Worm (Caenorhabditis elegans) whole organism, young adult: ENCODE data around the gene C08F8.3.
A peak's percentile ranks its signal among the peaks of the same experiment; 100 is the strongest.

Experiments used
- B0035.1 ChIP-seq: sonication (generic microtip); optimal IDR thresholded peaks from 2 replicates; lab custom pipeline; 2016; ENCODE audit warnings: missing genetic modification characterization, mild to moderate bottlenecking, missing compliant biosample characterization, missing genotype, missing genetic modification reagents
- C17E4.6 ChIP-seq: fragments of 200-800 bp; sonication (Bioruptor generic); IDR thresholded peaks from 2 replicates; pipeline ENCODE4 v1.3.6; 2022; ENCODE audit warnings: missing genetic modification reagents, missing genetic modification characterization, missing compliant biosample characterization
- D2030.7 ChIP-seq: fragments of 200-800 bp; sonication (Bioruptor generic); IDR thresholded peaks from 2 replicates; pipeline ENCODE4 v1.3.6; 2022; ENCODE audit warnings: missing genetic modification reagents, missing genetic modification characterization, missing compliant biosample characterization
- F10E7.11 ChIP-seq: sonication (generic microtip); optimal IDR thresholded peaks from 2 replicates; lab custom pipeline; 2017; ENCODE audit warnings: mild to moderate bottlenecking, missing genetic modification characterization, moderate library complexity, missing compliant biosample characterization
- F22D6.2 ChIP-seq: sonication (generic microtip); optimal IDR thresholded peaks from 2 replicates; lab custom pipeline; 2016; ENCODE audit warnings: mild to moderate bottlenecking, missing genetic modification characterization, missing compliant biosample characterization
- F37B4.10 ChIP-seq: fragments of 200-800 bp; sonication (Bioruptor generic); IDR thresholded peaks from 2 replicates; pipeline ENCODE4 v1.3.6; 2022; ENCODE audit warnings: missing genetic modification characterization, missing compliant biosample characterization
- F39B2.1 ChIP-seq: fragments of 200-800 bp; sonication (Bioruptor generic); IDR thresholded peaks from 2 replicates; pipeline ENCODE4 v1.3.6; 2022; ENCODE audit warnings: missing genetic modification reagents, missing genetic modification characterization, missing compliant biosample characterization
- F52B5.7 ChIP-seq: sonication (generic microtip); optimal IDR thresholded peaks from 2 replicates; lab custom pipeline; 2016; ENCODE audit warnings: mild to moderate bottlenecking, missing genetic modification characterization, missing compliant biosample characterization
- F57A8.1 ChIP-seq: fragments of 200-800 bp; sonication (Bioruptor generic); optimal IDR thresholded peaks from 2 replicates; lab custom pipeline; 2018; ENCODE audit warnings: mild to moderate bottlenecking, missing genetic modification characterization, moderate library complexity, missing compliant biosample characterization
- T26A5.8 ChIP-seq: sonication (generic microtip); optimal IDR thresholded peaks from 2 replicates; lab custom pipeline; 2016; ENCODE audit warnings: missing genetic modification characterization, missing compliant biosample characterization
- Y56A3A.18 ChIP-seq: fragments of 200-800 bp; sonication (Bioruptor generic); IDR thresholded peaks from 2 replicates; pipeline ENCODE4 v1.3.6; 2022; ENCODE audit warnings: missing genetic modification reagents, missing genetic modification characterization, missing compliant biosample characterization
- Y95B8A.8 ChIP-seq: fragments of 200-800 bp; sonication (Bioruptor generic); IDR thresholded peaks from 2 replicates; pipeline ENCODE4 v1.3.6; 2022; ENCODE audit warnings: missing genetic modification reagents, missing genetic modification characterization, missing compliant biosample characterization
- akir-1 ChIP-seq: fragments of 200-800 bp; sonication (Bioruptor generic); optimal IDR thresholded peaks from 2 replicates; lab custom pipeline; 2018; ENCODE audit warnings: mild to moderate bottlenecking, missing genetic modification characterization, moderate library complexity, missing compliant biosample characterization
- ama-1 ChIP-seq, 3 experiments: fragments of 150-350 bp in 1 of 3; sonication (generic microtip) in 2 of 3; optimal IDR thresholded peaks; 2 replicates each; lab custom pipeline; 2014 to 2018; ENCODE audit warnings: missing biosample characterization in 2 of 3, missing genetic modification characterization in 2 of 3, missing genetic modification reagents in 2 of 3
- aptf-3 ChIP-seq: fragments of 200-800 bp; sonication (Bioruptor generic); IDR thresholded peaks from 2 replicates; pipeline ENCODE4 v1.3.6; 2022; ENCODE audit warnings: missing genetic modification characterization, missing compliant biosample characterization
- attf-3 ChIP-seq: fragments of 200-800 bp; sonication (Bioruptor generic); conservative IDR thresholded peaks from 2 replicates; pipeline ENCODE4 v1.3.6; 2022; ENCODE audit warnings: missing genetic modification reagents, missing genetic modification characterization, missing compliant biosample characterization
- attf-6 ChIP-seq: fragments of 200-800 bp; sonication (Bioruptor generic); IDR thresholded peaks from 2 replicates; pipeline ENCODE4 v1.3.6; 2022; ENCODE audit warnings: missing genetic modification reagents, missing genetic modification characterization, missing compliant biosample characterization
- ccch-3 ChIP-seq: fragments of 200-800 bp; sonication (Bioruptor generic); optimal IDR thresholded peaks from 2 replicates; lab custom pipeline; 2018; ENCODE audit warnings: mild to moderate bottlenecking, missing genetic modification characterization, missing compliant biosample characterization
- ceh-91 ChIP-seq: fragments of 200-800 bp; sonication (Bioruptor generic); IDR thresholded peaks from 2 replicates; pipeline ENCODE4 v1.3.6; 2022; ENCODE audit warnings: missing genetic modification reagents, missing genetic modification characterization, missing compliant biosample characterization
- chd-7 ChIP-seq: sonication (generic microtip); optimal IDR thresholded peaks from 2 replicates; lab custom pipeline; 2016; ENCODE audit warnings: mild to moderate bottlenecking, missing genetic modification characterization, moderate library complexity, missing compliant biosample characterization
- dox-1 ChIP-seq: fragments of 200-800 bp; sonication (Bioruptor generic); IDR thresholded peaks from 2 replicates; pipeline ENCODE4 v1.3.6; 2022; ENCODE audit warnings: missing genetic modification reagents, missing genetic modification characterization, missing compliant biosample characterization
- dpff-1 ChIP-seq: sonication (generic microtip); optimal IDR thresholded peaks from 2 replicates; lab custom pipeline; 2017; ENCODE audit warnings: mild to moderate bottlenecking, missing genetic modification characterization, missing compliant biosample characterization
- dpl-1 ChIP-seq: fragments of 150-350 bp; optimal IDR thresholded peaks from 2 replicates; lab custom pipeline; 2014; ENCODE audit warnings: missing biosample characterization, missing genetic modification reagents, missing genetic modification characterization
- efl-1 ChIP-seq: fragments of 150-350 bp; optimal IDR thresholded peaks from 2 replicates; lab custom pipeline; 2014; ENCODE audit warnings: missing biosample characterization, missing genetic modification reagents, missing genetic modification characterization
- egl-18 ChIP-seq: fragments of 200-800 bp; sonication (Bioruptor generic); IDR thresholded peaks from 2 replicates; pipeline ENCODE4 v1.3.6; 2022; ENCODE audit warnings: missing genetic modification reagents, missing genetic modification characterization, missing compliant biosample characterization
- him-1 ChIP-seq: sonication (generic microtip); optimal IDR thresholded peaks from 2 replicates; lab custom pipeline; 2016; ENCODE audit warnings: missing genotype, missing genetic modification reagents, missing genetic modification characterization, missing compliant biosample characterization
- lag-1 ChIP-seq: fragments of 200-800 bp; sonication (Bioruptor generic); IDR thresholded peaks from 2 replicates; pipeline ENCODE4 v1.3.6; 2022; ENCODE audit warnings: missing genetic modification reagents, missing genetic modification characterization, missing compliant biosample characterization
- lin-26 ChIP-seq: fragments of 200-800 bp; sonication (Bioruptor generic); IDR thresholded peaks from 2 replicates; pipeline ENCODE4 v1.3.6; 2022; ENCODE audit warnings: missing genetic modification reagents, missing genetic modification characterization, missing compliant biosample characterization
- lin-40 ChIP-seq: sonication (generic microtip); optimal IDR thresholded peaks from 2 replicates; lab custom pipeline; 2016; ENCODE audit warnings: missing genetic modification characterization, mild to moderate bottlenecking, missing compliant biosample characterization, missing genotype, missing genetic modification reagents
- lir-1 ChIP-seq: fragments of 200-800 bp; sonication (Bioruptor generic); conservative IDR thresholded peaks from 2 replicates; pipeline ENCODE4 v1.3.6; 2022; ENCODE audit warnings: missing genetic modification reagents, missing genetic modification characterization, missing compliant biosample characterization
- lsy-27 ChIP-seq: sonication (generic microtip); optimal IDR thresholded peaks from 2 replicates; lab custom pipeline; 2017; ENCODE audit warnings: missing genetic modification characterization, mild to moderate bottlenecking, missing compliant biosample characterization, antibody characterized with exemption, missing genotype, borderline replicate concordance; ENCODE audit not compliant: insufficient read depth
- madf-10 ChIP-seq: sonication (generic microtip); optimal IDR thresholded peaks from 2 replicates; lab custom pipeline; 2016; ENCODE audit warnings: mild to moderate bottlenecking, missing genetic modification characterization, missing compliant biosample characterization
- madf-3 ChIP-seq: fragments of 200-800 bp; sonication (Bioruptor generic); IDR thresholded peaks from 2 replicates; pipeline ENCODE4 v1.3.6; 2022; ENCODE audit warnings: missing genetic modification reagents, missing genetic modification characterization, missing compliant biosample characterization
- madf-8 ChIP-seq: fragments of 200-800 bp; sonication (Bioruptor generic); conservative IDR thresholded peaks from 2 replicates; pipeline ENCODE4 v1.3.6; 2022; ENCODE audit warnings: missing genetic modification reagents, missing genetic modification characterization, missing compliant biosample characterization
- nfya-2 ChIP-seq: fragments of 200-800 bp; sonication (Bioruptor generic); IDR thresholded peaks from 2 replicates; pipeline ENCODE4 v1.3.6; 2022; ENCODE audit warnings: missing genetic modification reagents, missing genetic modification characterization, missing compliant biosample characterization
- nhr-120 ChIP-seq: fragments of 200-800 bp; sonication (Bioruptor generic); IDR thresholded peaks from 2 replicates; pipeline ENCODE4 v1.3.6; 2022; ENCODE audit warnings: missing genetic modification characterization, missing compliant biosample characterization
- nhr-80 ChIP-seq: sonication (generic microtip); optimal IDR thresholded peaks from 2 replicates; lab custom pipeline; 2016; ENCODE audit warnings: missing genetic modification characterization, missing compliant biosample characterization
- pha-4 ChIP-seq: fragments of 150-350 bp; sonication (generic microtip); optimal IDR thresholded peaks from 2 replicates; lab custom pipeline; 2014; ENCODE audit warnings: missing biosample characterization, missing genetic modification reagents, missing genetic modification characterization
- rec-8 ChIP-seq, 2 experiments: sonication (generic microtip); optimal IDR thresholded peaks; 2 replicates each; lab custom pipeline; 2016; ENCODE audit warnings: mild to moderate bottlenecking in 2 of 2, missing genetic modification characterization in 2 of 2, missing genetic modification reagents in 2 of 2, missing genotype in 2 of 2, missing biosample characterization in 1 of 2, missing compliant biosample characterization in 1 of 2, moderate library complexity in 1 of 2
- sea-2 ChIP-seq: fragments of 200-800 bp; sonication (Bioruptor generic); IDR thresholded peaks from 2 replicates; pipeline ENCODE4 v1.3.6; 2022; ENCODE audit warnings: missing genetic modification characterization, missing compliant biosample characterization
- snpc-1.1 ChIP-seq: sonication (generic microtip); optimal IDR thresholded peaks from 2 replicates; lab custom pipeline; 2017; ENCODE audit warnings: missing genetic modification characterization, mild to moderate bottlenecking, missing compliant biosample characterization, antibody characterized with exemption, moderate library complexity, missing genotype, missing genetic modification reagents; ENCODE audit not compliant: insufficient read depth
- snpc-4 ChIP-seq, 5 experiments: fragments of 150-350 bp in 1 of 5; sonication (generic microtip) in 4 of 5; optimal IDR thresholded peaks; 2 replicates each; lab custom pipeline; 2014 to 2018; ENCODE audit warnings: missing genetic modification characterization in 5 of 5, missing biosample characterization in 3 of 5, antibody characterized with exemption in 2 of 5, mild to moderate bottlenecking in 2 of 5, missing compliant biosample characterization in 2 of 5, missing genotype in 2 of 5, moderate library complexity in 2 of 5, missing genetic modification reagents in 1 of 5
- tbp1 ChIP-seq: fragments of 200-800 bp; sonication (Bioruptor generic); optimal IDR thresholded peaks from 2 replicates; lab custom pipeline; 2018; ENCODE audit warnings: mild to moderate bottlenecking, missing genetic modification characterization, missing compliant biosample characterization
- tlf-1 ChIP-seq: fragments of 200-800 bp; sonication (Bioruptor generic); optimal IDR thresholded peaks from 2 replicates; lab custom pipeline; 2018; ENCODE audit warnings: mild to moderate bottlenecking, missing genetic modification characterization, missing compliant biosample characterization
- unc-130 ChIP-seq: sonication (generic microtip); optimal IDR thresholded peaks from 2 replicates; lab custom pipeline; 2016; ENCODE audit warnings: missing genetic modification reagents, missing genetic modification characterization, missing compliant biosample characterization
- xnd-1 ChIP-seq: sonication (generic microtip); optimal IDR thresholded peaks from 2 replicates; lab custom pipeline; 2016; ENCODE audit warnings: missing genotype, missing genetic modification reagents, missing genetic modification characterization, missing compliant biosample characterization

C08F8.3 gene

ce11 chrIV:11142314-11143227, 12.3 kb upstream of the C08F8.3 start, which contains the start of gene skih-2 (continued):
- no peak for TF ChIP-seq tbp1
- TF ChIP-seq egl-18 (GFP tag; lab: Robert Waterston, UW) = no peak
- no peak for TF ChIP-seq Y56A3A.18 (GFP tag; lab: Robert Waterston, UW)
- TF ChIP-seq sea-2 (GFP tag; lab: Robert Waterston, UW) = no peak
- TF ChIP-seq unc-130 (GFP tag; lab: Kevin White, UChicago) = peak; percentile 16
- TF ChIP-seq him-1 (tag; lab: Kevin White, UChicago) = peak; percentile 2
- no peak for TF ChIP-seq aptf-3 (GFP tag; lab: Robert Waterston, UW)
- TF ChIP-seq lin-40 (tag; lab: Kevin White, UChicago) = no peak
- TF ChIP-seq tlf-1 = no peak
- no peak for TF ChIP-seq rec-8 (tag; optimal IDR thresholded peaks at IDR 0.05; lab: Kevin White, UChicago)
- TF ChIP-seq B0035.1 = no peak
- TF ChIP-seq F10E7.11 (tag; lab: Kevin White, UChicago) = no peak
- no peak for TF ChIP-seq T26A5.8
- TF ChIP-seq madf-10 (tag; lab: Kevin White, UChicago) = no peak
- peak; percentile 70 for TF ChIP-seq dpl-1
- no peak for TF ChIP-seq lin-26 (GFP tag; lab: Robert Waterston, UW)
- no peak for TF ChIP-seq lag-1 (GFP tag; lab: Robert Waterston, UW)
- no peak for TF ChIP-seq nfya-2 (GFP tag; lab: Robert Waterston, UW)
- TF ChIP-seq ama-1 (optimal IDR thresholded peaks at IDR 0.05; lab: Kevin White, UChicago) = no peak
- TF ChIP-seq ama-1 (GFP tag; optimal IDR thresholded peaks at IDR 0.05; lab: Kevin White, UChicago) = no peak
- TF ChIP-seq F22D6.2 (tag; lab: Kevin White, UChicago) = no peak
- peak; percentile 78 for TF ChIP-seq madf-8
- TF ChIP-seq xnd-1 (tag; lab: Kevin White, UChicago) = peak; percentile 91
- TF ChIP-seq akir-1 (GFP tag; lab: Kevin White, UChicago) = no peak
- no peak for TF ChIP-seq F39B2.1
- TF ChIP-seq F37B4.10 = no peak
- no peak for TF ChIP-seq nhr-120 (GFP tag; lab: Robert Waterston, UW)
- TF ChIP-seq F52B5.7 (tag; lab: Kevin White, UChicago) = no peak
- no peak for TF ChIP-seq attf-3 (GFP tag; lab: Robert Waterston, UW)
- peak; percentile 72 for TF ChIP-seq efl-1 (GFP tag; lab: Kevin White, UChicago)
- no peak for TF ChIP-seq dpff-1 (tag; lab: Kevin White, UChicago)
- TF ChIP-seq attf-6 (GFP tag; lab: Robert Waterston, UW) = no peak
- no peak for TF ChIP-seq lir-1 (GFP tag; lab: Robert Waterston, UW)
- TF ChIP-seq D2030.7 (GFP tag; lab: Robert Waterston, UW) = no peak; the same call in none of the 2 replicates
- TF ChIP-seq lsy-27 (tag; lab: Kevin White, UChicago) = no peak
- no peak for TF ChIP-seq madf-3 (GFP tag; lab: Robert Waterston, UW)
- no peak for TF ChIP-seq snpc-4 (GFP tag; optimal IDR thresholded peaks at IDR 0.05; lab: Kevin White, UChicago)
- peak in 2 of 4 experiments; percentile 16 to 20 for TF ChIP-seq snpc-4 (tag; optimal IDR thresholded peaks at IDR 0.05; lab: Kevin White, UChicago)
- TF ChIP-seq chd-7 (tag; lab: Kevin White, UChicago) = no peak
- TF ChIP-seq ceh-91 (GFP tag; lab: Robert Waterston, UW) = peak; percentile 73
- no peak for TF ChIP-seq snpc-1.1 (tag; lab: Kevin White, UChicago)
- TF ChIP-seq dox-1 (GFP tag; lab: Robert Waterston, UW) = no peak
- no peak for TF ChIP-seq nhr-80 (tag; lab: Kevin White, UChicago)
- no peak for TF ChIP-seq C17E4.6
- TF ChIP-seq Y95B8A.8 = no peak
- TF ChIP-seq F57A8.1 = no peak
- no peak for TF ChIP-seq pha-4 (tag; lab: Kevin White, UChicago)
- no peak for TF ChIP-seq ccch-3 (GFP tag; lab: Kevin White, UChicago)
